Worm (Caenorhabditis elegans): ENCODE data around the gene unc-26.

The unc-26 gene

ce11 chrIV:13240078-13240841 is 32.1 kb downstream of the unc-26 start, which contains the start of gene rpl-12 (continued):
- TF ChIP-seq zim-3 (tag; optimal IDR thresholded peaks at IDR 0.05), result peak; percentile 55
- no peak for TF ChIP-seq ztf-25 (GFP tag; IDR thresholded peaks at IDR 0.05)
- peak; percentile 71 for TF ChIP-seq F10E7.11 (tag; optimal IDR thresholded peaks at IDR 0.05)
- TF ChIP-seq nhr-179 (tag; optimal IDR thresholded peaks at IDR 0.05), result no peak
- peak; percentile 90 for TF ChIP-seq chd-7 (tag; optimal IDR thresholded peaks at IDR 0.05)
- TF ChIP-seq attf-5 (GFP tag; optimal IDR thresholded peaks at IDR 0.05), result peak; percentile 100
- peak; percentile 97 for TF ChIP-seq athp-1 (tag; optimal IDR thresholded peaks at IDR 0.05)
- TF ChIP-seq tlf-1 (GFP tag; optimal IDR thresholded peaks at IDR 0.05), result peak; percentile 99
- TF ChIP-seq dpl-1 (GFP tag; optimal IDR thresholded peaks at IDR 0.05), result peak; percentile 90
- TF ChIP-seq F23B12.7 (tag; optimal IDR thresholded peaks at IDR 0.05; ENCODE audit: insufficient read depth), result peak; percentile 97
- peak; percentile 28 for TF ChIP-seq ets-4 (GFP tag; optimal IDR thresholded peaks at IDR 0.05)
- TF ChIP-seq dox-1 (GFP tag; IDR thresholded peaks at IDR 0.05), result peak; percentile 99
- TF ChIP-seq hlh-26 (GFP tag; conservative IDR thresholded peaks at IDR 0.05), result no peak
- TF ChIP-seq ztf-3 (GFP tag; optimal IDR thresholded peaks at IDR 0.05), result peak; percentile 60
- TF ChIP-seq hlh-12 (tag; optimal IDR thresholded peaks at IDR 0.05), result no peak
- 0 out of 2 replicates have a peak, but pooled peaks have one; percentile 57 for TF ChIP-seq Y79H2A.3 (GFP tag; conservative IDR thresholded peaks at IDR 0.05)
- TF ChIP-seq snpc-1.3 (tag; optimal IDR thresholded peaks at IDR 0.05; ENCODE audit: insufficient read depth), result peak; percentile 93
- TF ChIP-seq madf-8 (GFP tag; conservative IDR thresholded peaks at IDR 0.05), result peak; percentile 86
- peak; percentile 75 for TF ChIP-seq xnd-1 (tag; optimal IDR thresholded peaks at IDR 0.05)
- peak; percentile 69 for TF ChIP-seq ztf-18 (tag; optimal IDR thresholded peaks at IDR 0.05)
- TF ChIP-seq C17E4.6 (GFP tag; IDR thresholded peaks at IDR 0.05), result peak; percentile 97
- peak; percentile 87 for TF ChIP-seq ceh-100 (GFP tag; IDR thresholded peaks at IDR 0.05)
- TF ChIP-seq ceh-58 (GFP tag; IDR thresholded peaks at IDR 0.05), result no peak
- TF ChIP-seq mxl-1 (tag; optimal IDR thresholded peaks at IDR 0.05), result no peak
- peak; percentile 84 for TF ChIP-seq B0035.1 (tag; optimal IDR thresholded peaks at IDR 0.05)
- peak; percentile 93 for TF ChIP-seq F22D6.2 (tag; optimal IDR thresholded peaks at IDR 0.05)
- peak; percentile 73 to 99 (median 85) for TF ChIP-seq lin-35 (GFP tag; optimal IDR thresholded peaks at IDR 0.05)
- TF ChIP-seq lir-1 (GFP tag; conservative IDR thresholded peaks at IDR 0.05), result peak; percentile 97
- TF ChIP-seq egl-18 (GFP tag; IDR thresholded peaks at IDR 0.05), result no peak; the same call in 1 of the 2 replicates
- TF ChIP-seq sdz-38 (tag; optimal IDR thresholded peaks at IDR 0.05), result no peak
- TF ChIP-seq F33H1.4 (GFP tag; IDR thresholded peaks at IDR 0.05), result peak; percentile 91
- TF ChIP-seq nfyb-1 (GFP tag; IDR thresholded peaks at IDR 0.05), result peak; percentile 98
- TF ChIP-seq Y95B8A.8 (GFP tag; IDR thresholded peaks at IDR 0.05), result peak; percentile 96
- TF ChIP-seq aptf-2 (GFP tag; conservative IDR thresholded peaks at IDR 0.05), result peak; percentile 68

DNA sequence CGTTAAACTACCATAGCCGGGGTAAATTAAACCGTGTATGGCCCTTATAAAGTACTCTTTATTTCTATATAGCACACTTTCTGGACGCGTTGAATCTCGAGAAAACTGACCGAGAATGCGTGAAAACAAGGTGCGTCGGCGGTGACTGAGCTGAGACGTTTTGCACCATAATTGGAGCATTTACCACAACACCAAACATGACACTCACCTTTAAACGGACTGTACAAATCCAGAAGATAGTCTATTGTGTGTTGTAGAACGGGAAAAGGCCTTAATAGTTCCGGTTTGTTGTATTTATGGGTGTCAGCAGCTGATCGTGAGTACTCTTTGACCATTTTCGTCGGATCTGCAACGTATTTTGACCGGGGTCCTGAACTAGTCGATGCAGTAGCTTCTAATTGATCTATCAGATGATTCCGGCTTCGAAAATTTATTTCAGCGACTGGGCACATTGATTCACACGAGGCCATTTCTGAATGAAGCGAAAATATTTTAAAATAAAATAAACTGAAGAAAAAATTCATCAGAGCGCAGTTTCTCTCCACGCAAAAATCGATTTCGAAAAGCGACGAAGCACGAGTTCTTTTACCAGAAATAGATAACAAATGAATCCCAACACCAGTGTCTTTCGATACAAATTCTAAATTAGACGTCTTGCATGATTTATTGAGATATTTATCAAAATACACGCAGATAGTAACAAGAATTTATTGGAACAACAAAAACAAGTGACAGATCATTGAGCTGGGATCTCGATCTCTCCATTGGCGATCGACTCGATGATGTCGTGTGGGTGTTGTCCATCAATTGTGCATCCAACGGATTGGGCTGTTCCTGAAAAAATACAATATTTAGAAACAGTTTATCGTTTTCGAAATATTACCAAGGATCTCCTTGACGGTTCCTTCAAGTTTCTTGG is 33.1 kb downstream of the unc-26 start, which contains the start of gene tag-115:
tag-115 (minus strand) TSS at position 472 of the 919 bp plus-strand sequence.
- TF ChIP-seq madf-6 (GFP tag; IDR thresholded peaks at IDR 0.05) (peak; percentile 80), bed-1 (GFP tag; IDR thresholded peaks at IDR 0.05) (0 out of 2 replicates have a peak, but pooled peaks have one; percentile 15), F33H1.4 (GFP tag; IDR thresholded peaks at IDR 0.05) (no peak; the same call in none of the 2 replicates), rec-8 (tag; optimal IDR thresholded peaks at IDR 0.05) (peak; percentile 20), B0035.1 (tag; optimal IDR thresholded peaks at IDR 0.05) (no peak), ztf-26 (tag; optimal IDR thresholded peaks at IDR 0.05) (no peak), F23B12.7 (tag; optimal IDR thresholded peaks at IDR 0.05; ENCODE audit: insufficient read depth) (peak; percentile 46), ets-4 (GFP tag; optimal IDR thresholded peaks at IDR 0.05) (no peak), B0019.2 (GFP tag; conservative IDR thresholded peaks at IDR 0.05) (no peak), zfh-2 (GFP tag; conservative IDR thresholded peaks at IDR 0.05) (no peak), C17E4.6 (GFP tag; IDR thresholded peaks at IDR 0.05) (peak; percentile 52; the same call in 1 of the 2 replicates), dpff-1 (tag; optimal IDR thresholded peaks at IDR 0.05) (no peak), K12H6.12 (tag; optimal IDR thresholded peaks at IDR 0.05) (no peak), die-1 (tag; optimal IDR thresholded peaks at IDR 0.05) (peak; percentile 63), akir-1 (GFP tag; optimal IDR thresholded peaks at IDR 0.05) (no peak)
